Fruit fly (Drosophila melanogaster) whole organism, embryonic: Measurements from ENCODE around the gene Hrs.

ENCODE experiments used
- Antp ChIP-seq: fragments of 200-800 bp; sonication (Bioruptor generic); optimal IDR thresholded peaks from 3 replicates; lab custom pipeline; 2016; ENCODE audit warnings: missing biosample characterization, missing genetic modification characterization
- Asciz ChIP-seq: fragments of 200-800 bp; sonication (Bioruptor generic); optimal IDR thresholded peaks from 2 replicates; lab custom pipeline; 2017; ENCODE audit warnings: missing biosample characterization, mild to moderate bottlenecking, missing genetic modification characterization, missing genetic modification reagents
- Atf-2 ChIP-seq: fragments of 200-800 bp; sonication (Bioruptor generic); optimal IDR thresholded peaks from 2 replicates; lab custom pipeline; 2016; ENCODE audit warnings: missing biosample characterization, missing genetic modification characterization
- Bdp1 ChIP-seq: fragments of 200-800 bp; sonication (Bioruptor generic); optimal IDR thresholded peaks from 3 replicates; lab custom pipeline; 2016; ENCODE audit warnings: missing biosample characterization, missing genetic modification characterization
- CG10209 ChIP-seq: fragments of 200-800 bp; sonication (Bioruptor generic); optimal IDR thresholded peaks from 3 replicates; lab custom pipeline; 2017; ENCODE audit warnings: missing biosample characterization, mild to moderate bottlenecking, missing genetic modification characterization, missing genetic modification reagents
- CG10274 ChIP-seq: fragments of 200-800 bp; sonication (Bioruptor generic); optimal IDR thresholded peaks from 3 replicates; lab custom pipeline; 2017; ENCODE audit warnings: missing biosample characterization, mild to moderate bottlenecking, missing genetic modification characterization
- CG11723 ChIP-seq: fragments of 200-800 bp; sonication (Bioruptor generic); optimal IDR thresholded peaks from 2 replicates; lab custom pipeline; 2017; ENCODE audit warnings: missing biosample characterization, mild to moderate bottlenecking, missing genetic modification characterization
- CG12744 ChIP-seq: fragments of 200-800 bp; sonication (Bioruptor generic); optimal IDR thresholded peaks from 2 replicates; lab custom pipeline; 2016; ENCODE audit warnings: missing biosample characterization, missing genetic modification characterization
- CG14441 ChIP-seq: fragments of 200-800 bp; sonication (Bioruptor generic); IDR thresholded peaks from 2 replicates; pipeline ENCODE4 v1.3.6; 2022; ENCODE audit warnings: missing biosample characterization, missing genetic modification characterization
- CG15269 ChIP-seq: fragments of 200-800 bp; sonication (Bioruptor generic); optimal IDR thresholded peaks from 2 replicates; lab custom pipeline; 2018; ENCODE audit warnings: missing biosample characterization, mild to moderate bottlenecking, missing genetic modification characterization, moderate library complexity
- CG1603 ChIP-seq: fragments of 200-800 bp; sonication (Bioruptor generic); optimal IDR thresholded peaks from 2 replicates; lab custom pipeline; 2019; ENCODE audit warnings: missing biosample characterization, mild to moderate bottlenecking, missing genetic modification characterization, moderate library complexity
- CG2116 ChIP-seq: fragments of 200-800 bp; sonication (Bioruptor generic); optimal IDR thresholded peaks from 3 replicates; lab custom pipeline; 2018; ENCODE audit warnings: missing biosample characterization, mild to moderate bottlenecking, missing genetic modification characterization
- CG30403 ChIP-seq: fragments of 200-800 bp; sonication (Bioruptor generic); optimal IDR thresholded peaks from 3 replicates; lab custom pipeline; 2016; ENCODE audit warnings: missing biosample characterization, missing genetic modification characterization
- CG31224 ChIP-seq: fragments of 200-800 bp; sonication (Bioruptor generic); IDR thresholded peaks from 2 replicates; pipeline ENCODE4 v1.3.6; 2022; ENCODE audit warnings: missing biosample characterization, missing genetic modification characterization
- CG31441 ChIP-seq: fragments of 200-800 bp; sonication (Bioruptor generic); IDR thresholded peaks from 2 replicates; pipeline ENCODE4 v1.3.6; 2022; ENCODE audit warnings: missing biosample characterization, missing genetic modification characterization
- CG3847 ChIP-seq: fragments of 200-800 bp; sonication (Bioruptor generic); IDR thresholded peaks from 2 replicates; pipeline ENCODE4 v1.3.6; 2022; ENCODE audit warnings: missing biosample characterization, missing genetic modification characterization
- CG4424 ChIP-seq: fragments of 200-800 bp; sonication (Bioruptor generic); optimal IDR thresholded peaks from 3 replicates; lab custom pipeline; 2016; ENCODE audit warnings: missing biosample characterization, missing genetic modification characterization
- CG6254 ChIP-seq: fragments of 200-800 bp; sonication (Bioruptor generic); optimal IDR thresholded peaks from 3 replicates; lab custom pipeline; 2017; ENCODE audit warnings: mild to moderate bottlenecking, missing biosample characterization, missing genetic modification reagents, missing genetic modification characterization
- CG6272 ChIP-seq: fragments of 200-800 bp; sonication (Bioruptor generic); IDR thresholded peaks from 2 replicates; pipeline ENCODE4 v1.3.6; 2022; ENCODE audit warnings: missing biosample characterization, missing genetic modification characterization
- CG6854 ChIP-seq: fragments of 200-800 bp; sonication (Bioruptor generic); optimal IDR thresholded peaks from 3 replicates; lab custom pipeline; 2017; ENCODE audit warnings: missing biosample characterization, mild to moderate bottlenecking, missing genetic modification characterization
- CG7745 ChIP-seq: fragments of 200-800 bp; sonication (Bioruptor generic); optimal IDR thresholded peaks from 2 replicates; lab custom pipeline; 2018; ENCODE audit warnings: missing biosample characterization, mild to moderate bottlenecking, missing genetic modification characterization, moderate library complexity
- CG7786 ChIP-seq: fragments of 200-800 bp; sonication (Bioruptor generic); optimal IDR thresholded peaks from 2 replicates; lab custom pipeline; 2016; ENCODE audit warnings: missing biosample characterization, missing genetic modification characterization
- CG8359 ChIP-seq: fragments of 200-800 bp; sonication (Bioruptor generic); optimal IDR thresholded peaks from 2 replicates; lab custom pipeline; 2017; ENCODE audit warnings: missing biosample characterization, mild to moderate bottlenecking, missing genetic modification characterization, borderline replicate concordance
- CG9609 ChIP-seq: fragments of 200-800 bp; sonication (Bioruptor generic); optimal IDR thresholded peaks from 3 replicates; lab custom pipeline; 2016; ENCODE audit warnings: missing biosample characterization, missing genetic modification characterization
- Chrac-16 ChIP-seq: fragments of 200-800 bp; sonication (Bioruptor generic); optimal IDR thresholded peaks from 3 replicates; lab custom pipeline; 2016; ENCODE audit warnings: missing biosample characterization, missing genetic modification characterization
- Dip2 ChIP-seq: fragments of 200-800 bp; sonication (Bioruptor generic); IDR thresholded peaks from 2 replicates; pipeline ENCODE4 v1.3.6; 2022; ENCODE audit warnings: missing biosample characterization, missing genetic modification characterization
- Dip3 ChIP-seq: fragments of 200-800 bp; sonication (Bioruptor generic); optimal IDR thresholded peaks from 3 replicates; lab custom pipeline; 2016; ENCODE audit warnings: missing biosample characterization, missing genetic modification characterization
- Gug ChIP-seq: fragments of 200-800 bp; sonication (Bioruptor generic); IDR thresholded peaks from 4 replicates; pipeline ENCODE4 v1.3.6; 2022; ENCODE audit warnings: missing biosample characterization, missing genetic modification characterization
- Hr3 ChIP-seq: fragments of 200-800 bp; sonication (Bioruptor generic); optimal IDR thresholded peaks from 3 replicates; lab custom pipeline; 2016; ENCODE audit warnings: missing biosample characterization, missing genetic modification characterization
- Hr51 ChIP-seq, 2 experiments: fragments of 200-800 bp; sonication (Bioruptor generic); optimal IDR thresholded peaks; 2 replicates in 1 of 2; 3 replicates in 1 of 2; lab custom pipeline; 2016 to 2018; ENCODE audit warnings: missing biosample characterization in 2 of 2, missing genetic modification characterization in 2 of 2, mild to moderate bottlenecking in 1 of 2, moderate library complexity in 1 of 2
- NfI ChIP-seq: fragments of 200-800 bp; sonication (Bioruptor generic); optimal IDR thresholded peaks from 3 replicates; lab custom pipeline; 2018; ENCODE audit warnings: missing biosample characterization, mild to moderate bottlenecking, missing genetic modification characterization, moderate library complexity
- Pdp1 ChIP-seq, 2 experiments: fragments of 200-800 bp; sonication (Bioruptor generic); optimal IDR thresholded peaks; 3 replicates each; lab custom pipeline; 2016; ENCODE audit warnings: missing biosample characterization in 2 of 2, missing genetic modification characterization in 2 of 2, mild to moderate bottlenecking in 1 of 2, moderate library complexity in 1 of 2
- Rfx ChIP-seq: fragments of 200-800 bp; sonication (Bioruptor generic); IDR thresholded peaks from 2 replicates; pipeline ENCODE4 v1.3.6; 2022; ENCODE audit warnings: missing biosample characterization, missing genetic modification characterization
- Usf ChIP-seq: fragments of 200-800 bp; sonication (Bioruptor generic); optimal IDR thresholded peaks from 2 replicates; lab custom pipeline; 2017; ENCODE audit warnings: missing genotype, missing biosample characterization, missing genetic modification characterization
- amos ChIP-seq: fragments of 200-800 bp; sonication (Bioruptor generic); IDR thresholded peaks from 2 replicates; pipeline ENCODE4 v1.3.6; 2022; ENCODE audit warnings: missing biosample characterization, missing genetic modification characterization; ENCODE audit not compliant: partially characterized antibody
- croc ChIP-seq: fragments of 200-800 bp; sonication (Bioruptor generic); conservative IDR thresholded peaks from 3 replicates; pipeline ENCODE4 v1.3.6; 2022; ENCODE audit warnings: missing biosample characterization, missing genetic modification characterization
- dmrt11E ChIP-seq: fragments of 200-800 bp; sonication (Bioruptor generic); optimal IDR thresholded peaks from 3 replicates; lab custom pipeline; 2018; ENCODE audit warnings: missing biosample characterization, mild to moderate bottlenecking, missing genetic modification characterization, moderate library complexity
- gsb ChIP-seq: fragments of 200-800 bp; sonication (Bioruptor generic); IDR thresholded peaks from 2 replicates; pipeline ENCODE4 v1.3.6; 2022; ENCODE audit warnings: missing biosample characterization, missing genetic modification characterization
- hbn ChIP-seq: fragments of 200-800 bp; sonication (Bioruptor generic); IDR thresholded peaks from 2 replicates; pipeline ENCODE4 v1.3.6; 2022; ENCODE audit warnings: missing biosample characterization, missing genetic modification characterization; ENCODE audit not compliant: partially characterized antibody
- jing ChIP-seq: fragments of 200-800 bp; sonication (Bioruptor generic); optimal IDR thresholded peaks from 2 replicates; lab custom pipeline; 2018; ENCODE audit warnings: missing biosample characterization, mild to moderate bottlenecking, missing genetic modification characterization
- lmd ChIP-seq: fragments of 200-800 bp; sonication (Bioruptor generic); IDR thresholded peaks from 2 replicates; pipeline ENCODE4 v1.3.6; 2022; ENCODE audit warnings: missing biosample characterization, missing genetic modification characterization
- maf-S ChIP-seq: fragments of 200-800 bp; sonication (Bioruptor generic); optimal IDR thresholded peaks from 2 replicates; lab custom pipeline; 2016; ENCODE audit warnings: missing biosample characterization, missing genetic modification characterization
- p53 ChIP-seq: fragments of 200-800 bp; sonication (Bioruptor generic); optimal IDR thresholded peaks from 2 replicates; lab custom pipeline; 2016; ENCODE audit warnings: missing biosample characterization, missing genetic modification characterization
- phol ChIP-seq: fragments of 200-800 bp; sonication (Bioruptor generic); optimal IDR thresholded peaks from 3 replicates; lab custom pipeline; 2018; ENCODE audit warnings: missing biosample characterization, mild to moderate bottlenecking, missing genetic modification characterization, moderate library complexity
- sima ChIP-seq: fragments of 200-800 bp; sonication (Bioruptor generic); optimal IDR thresholded peaks from 2 replicates; lab custom pipeline; 2016; ENCODE audit warnings: missing biosample characterization, missing genetic modification characterization
- sisA ChIP-seq: fragments of 200-800 bp; sonication (Bioruptor generic); IDR thresholded peaks from 2 replicates; pipeline ENCODE4 v1.3.6; 2022; ENCODE audit warnings: missing biosample characterization, missing genetic modification characterization
- slbo ChIP-seq: fragments of 200-800 bp; sonication (Bioruptor generic); IDR thresholded peaks from 2 replicates; pipeline ENCODE4 v1.3.6; 2022; ENCODE audit warnings: missing biosample characterization, missing genetic modification characterization
- tgo ChIP-seq: fragments of 200-800 bp; sonication (Bioruptor generic); IDR thresholded peaks from 3 replicates; pipeline ENCODE4 v1.3.6; 2022; ENCODE audit warnings: missing biosample characterization, missing genetic modification characterization
- tio ChIP-seq: fragments of 200-800 bp; sonication (Bioruptor generic); optimal IDR thresholded peaks from 2 replicates; lab custom pipeline; 2017; ENCODE audit warnings: missing biosample characterization, missing genetic modification characterization, inconsistent platforms
- trh ChIP-seq: fragments of 200-800 bp; sonication (Bioruptor generic); optimal IDR thresholded peaks from 2 replicates; lab custom pipeline; 2016; ENCODE audit warnings: missing biosample characterization, missing genetic modification characterization
- unpg ChIP-seq: fragments of 200-800 bp; sonication (Bioruptor generic); optimal IDR thresholded peaks from 3 replicates; lab custom pipeline; 2018; ENCODE audit warnings: missing biosample characterization, mild to moderate bottlenecking, missing genetic modification characterization, moderate library complexity

The Hrs gene

dm6 chr2L:2734215-2734614 lies 5.6 kb upstream of the Hrs start (continued):
- TF ChIP-seq sima (GFP tag; lab: Kevin White, UChicago) = no peak
- peak; percentile 19 for TF ChIP-seq Atf-2
- TF ChIP-seq Hr3 (GFP tag; lab: Kevin White, UChicago) = peak; percentile 3
- TF ChIP-seq slbo (GFP tag; lab: Robert Waterston, UW) = peak; percentile 70
- 0 out of 2 replicates have a peak, but pooled peaks have one; percentile 18 for TF ChIP-seq CG14441 (GFP tag; lab: Robert Waterston, UW)
- TF ChIP-seq CG6254 (GFP tag; lab: Kevin White, UChicago) = no peak
- peak; percentile 35 for TF ChIP-seq gsb
- peak; percentile 22 for TF ChIP-seq CG6854
- TF ChIP-seq CG12744 = peak; percentile 23
- TF ChIP-seq Pdp1 (GFP tag; optimal IDR thresholded peaks at IDR 0.05; lab: Kevin White, UChicago) = peak; percentile 22 to 83
- peak; percentile 2 for TF ChIP-seq Bdp1
- peak; percentile 23 for TF ChIP-seq CG9609 (GFP tag; lab: Kevin White, UChicago)
- TF ChIP-seq CG7745 (tag; lab: Kevin White, UChicago) = no peak
- peak; percentile 22; the same call in 2 of the 3 replicates for TF ChIP-seq tgo
- TF ChIP-seq CG11723 = peak; percentile 16
- 0 out of 2 replicates have a peak, but pooled peaks have one; percentile 28 for TF ChIP-seq CG3847 (GFP tag; lab: Robert Waterston, UW)
- TF ChIP-seq Rfx (GFP tag; lab: Robert Waterston, UW) = peak; percentile 73
- peak; percentile 2 for TF ChIP-seq Asciz (GFP tag; lab: Kevin White, UChicago)
- TF ChIP-seq CG4424 = peak; percentile 17
- TF ChIP-seq Hr51 (GFP tag; optimal IDR thresholded peaks at IDR 0.05; lab: Kevin White, UChicago) = peak; percentile 18 to 62
- peak; percentile 58 for TF ChIP-seq Dip3 (GFP tag; lab: Kevin White, UChicago)
- peak; percentile 43 for TF ChIP-seq Usf (GFP tag; lab: Kevin White, UChicago)
- TF ChIP-seq CG6272 (GFP tag; lab: Robert Waterston, UW) = no peak
- TF ChIP-seq phol (tag; lab: Kevin White, UChicago) = peak; percentile 28
- TF ChIP-seq sisA (GFP tag; lab: Robert Waterston, UW) = no peak
- TF ChIP-seq CG2116 = no peak
- no peak for TF ChIP-seq CG10274
- TF ChIP-seq Gug (GFP tag; lab: Robert Waterston, UW) = peak; percentile 4; the same call in 1 of the 4 replicates
- no peak for TF ChIP-seq trh (GFP tag; lab: Kevin White, UChicago)
- peak; percentile 21; the same call in 1 of the 2 replicates for TF ChIP-seq CG31224 (GFP tag; lab: Robert Waterston, UW)
- TF ChIP-seq hbn = no peak
- TF ChIP-seq NfI (GFP tag; lab: Kevin White, UChicago) = peak; percentile 49
- TF ChIP-seq amos (GFP tag; lab: Robert Waterston, UW) = no peak
- TF ChIP-seq CG15269 (tag; lab: Kevin White, UChicago) = peak; percentile 44
- TF ChIP-seq CG1603 (tag; lab: Kevin White, UChicago) = peak; percentile 18
- peak; percentile 7 for TF ChIP-seq Chrac-16 (GFP tag; lab: Kevin White, UChicago)
- peak; percentile 58 for TF ChIP-seq CG30403 (GFP tag; lab: Kevin White, UChicago)
- peak; percentile 42 for TF ChIP-seq CG7786
- no peak for TF ChIP-seq CG8359 (GFP tag; lab: Kevin White, UChicago)
- peak; percentile 56 for TF ChIP-seq tio
- TF ChIP-seq unpg (GFP tag; lab: Kevin White, UChicago) = peak; percentile 45
- no peak for TF ChIP-seq dmrt11E (tag; lab: Kevin White, UChicago)
- no peak for TF ChIP-seq p53 (GFP tag; lab: Kevin White, UChicago)
- TF ChIP-seq CG10209 = peak; percentile 50
- TF ChIP-seq Dip2 (GFP tag; lab: Robert Waterston, UW) = no peak
- TF ChIP-seq CG31441 = peak; percentile 42
- no peak for TF ChIP-seq Antp
- TF ChIP-seq jing (GFP tag; lab: Kevin White, UChicago) = no peak
- TF ChIP-seq maf-S (GFP tag; lab: Kevin White, UChicago) = peak; percentile 21
- TF ChIP-seq croc (GFP tag; lab: Robert Waterston, UW) = 0 out of 3 replicates have a peak, but pooled peaks have one; percentile 21
- TF ChIP-seq lmd (GFP tag; lab: Robert Waterston, UW) = peak; percentile 55
